Fruit fly (Drosophila melanogaster): ENCODE data around the gene CG11327.
A peak's percentile ranks its signal among the peaks of the same experiment; 100 is the strongest.

The CG11327 gene

dm6 chr2L:6698387-6698786 is 11.9 kb upstream of the CG11327 start (continued):
- TF ChIP-seq CG15336 (GFP tag; IDR thresholded peaks at IDR 0.05) (peak; percentile 83), topi (GFP tag; optimal IDR thresholded peaks at IDR 0.05) (peak; percentile 72), svp (GFP tag) (peak; percentile 81), CG32006 (GFP tag; optimal IDR thresholded peaks at IDR 0.05) (peak; percentile 71), fkh (GFP tag; optimal IDR thresholded peaks at IDR 0.05) (no peak), Smox (GFP tag; optimal IDR thresholded peaks at IDR 0.05) (peak; percentile 73), eg (GFP tag; IDR thresholded peaks at IDR 0.05) (peak; percentile 91), fd85E (GFP tag; optimal IDR thresholded peaks at IDR 0.05) (no peak), CG6808 (GFP tag; optimal IDR thresholded peaks at IDR 0.05) (peak; percentile 16), lz (GFP tag; optimal IDR thresholded peaks at IDR 0.05) (peak; percentile 74), pdm3 (GFP tag; optimal IDR thresholded peaks at IDR 0.05) (peak; percentile 77), Eip78C (GFP tag) (peak; percentile 94), Sox14 (GFP tag; optimal IDR thresholded peaks at IDR 0.05) (peak; percentile 73), CG1621 (tag; optimal IDR thresholded peaks at IDR 0.05) (peak; percentile 45), CG10631 (GFP tag; optimal IDR thresholded peaks at IDR 0.05) (peak; percentile 72), CG6854 (GFP tag; optimal IDR thresholded peaks at IDR 0.05) (peak; percentile 44), net (GFP tag; optimal IDR thresholded peaks at IDR 0.05) (peak; percentile 57), esn (GFP tag; optimal IDR thresholded peaks at IDR 0.05) (peak; percentile 79), CG6792 (GFP tag; optimal IDR thresholded peaks at IDR 0.05) (peak; percentile 51), CG6276 (GFP tag; optimal IDR thresholded peaks at IDR 0.05) (peak; percentile 77), cyc (GFP tag; optimal IDR thresholded peaks at IDR 0.05) (peak; percentile 74), Sox102F (GFP tag; optimal IDR thresholded peaks at IDR 0.05) (peak; percentile 63), CG8632 (GFP tag; optimal IDR thresholded peaks at IDR 0.05) (peak; percentile 35), CG10669 (GFP tag; optimal IDR thresholded peaks at IDR 0.05) (peak; percentile 58), Hr39 (GFP tag; optimal IDR thresholded peaks at IDR 0.05) (peak; percentile 77), Hr4 (GFP tag; optimal IDR thresholded peaks at IDR 0.05) (peak; percentile 85), Lpt (GFP tag; optimal IDR thresholded peaks at IDR 0.05) (peak; percentile 68), Blimp-1 (GFP tag; optimal IDR thresholded peaks at IDR 0.05) (peak; percentile 26), CG11902 (GFP tag; optimal IDR thresholded peaks at IDR 0.05) (peak; percentile 56), CG3032 (tag; optimal IDR thresholded peaks at IDR 0.05) (peak; percentile 49), Eip75B (GFP tag; optimal IDR thresholded peaks at IDR 0.05) (peak; percentile 68), Ets96B (tag; optimal IDR thresholded peaks at IDR 0.05) (peak; percentile 67), Gug (GFP tag; IDR thresholded peaks at IDR 0.05) (peak; percentile 75), dsx (GFP tag; optimal IDR thresholded peaks at IDR 0.05; ENCODE audit: poor library complexity, severe bottlenecking) (peak; percentile 45), CG11294 (GFP tag; IDR thresholded peaks at IDR 0.05) (peak; percentile 62), dac (GFP tag; optimal IDR thresholded peaks at IDR 0.05) (peak; percentile 34), CG34406 (GFP tag; optimal IDR thresholded peaks at IDR 0.05) (peak; percentile 69), acj6 (GFP tag; optimal IDR thresholded peaks at IDR 0.05) (peak; percentile 66), CG6163 (GFP tag; IDR thresholded peaks at IDR 0.05) (peak; percentile 88)

DNA sequence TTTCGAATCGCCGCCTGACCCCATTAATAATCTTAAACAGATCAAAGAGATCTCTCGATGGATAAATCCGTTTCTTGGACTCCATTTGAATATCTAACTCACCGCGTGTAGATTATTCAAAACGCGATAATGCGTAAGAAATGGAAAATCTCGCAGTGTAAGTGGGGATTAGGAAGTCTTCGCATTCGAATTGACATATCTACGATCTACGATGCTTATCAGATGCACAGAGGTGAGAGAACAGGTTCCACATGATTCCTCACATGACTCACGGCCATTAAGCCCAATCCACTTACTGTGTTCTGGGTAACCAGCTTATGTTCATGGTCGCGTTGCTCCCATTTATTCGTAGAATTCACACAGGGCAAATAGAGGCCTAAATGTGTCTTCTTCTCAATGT is 9.7 kb upstream of the CG11327 start:
- no peak for TF ChIP-seq pdm3 (GFP tag; optimal IDR thresholded peaks at IDR 0.05)

DNA sequence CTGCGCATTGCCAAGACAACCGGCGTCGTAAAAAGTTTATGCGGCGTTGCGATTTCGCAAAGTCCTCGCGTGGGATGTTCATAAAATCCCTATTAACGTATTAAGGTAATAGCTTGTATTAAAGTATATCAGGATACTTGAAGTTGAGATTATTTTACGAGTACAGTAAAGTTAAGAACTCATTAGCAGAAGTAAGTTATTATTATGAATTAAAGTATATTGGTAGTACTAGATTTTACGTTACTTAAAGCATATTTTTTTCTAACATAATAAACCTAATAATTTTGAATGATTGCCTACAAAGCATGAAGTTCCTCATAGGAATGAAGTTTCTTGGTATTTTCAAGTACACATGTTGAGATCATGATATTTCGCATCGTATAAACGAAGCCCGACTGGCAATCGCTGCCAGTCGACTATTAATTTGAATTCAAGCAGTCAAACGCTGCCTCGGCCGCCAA is 7.3 kb upstream of the CG11327 start:
- peak; percentile 74 to 75 for TF ChIP-seq ss (GFP tag; optimal IDR thresholded peaks at IDR 0.05)
- TF ChIP-seq CG31627 (GFP tag; optimal IDR thresholded peaks at IDR 0.05): peak; percentile 29
- TF ChIP-seq CG16779 (tag; optimal IDR thresholded peaks at IDR 0.05): no peak
- TF ChIP-seq Smox (GFP tag; optimal IDR thresholded peaks at IDR 0.05): peak; percentile 33
- TF ChIP-seq Gug (GFP tag; IDR thresholded peaks at IDR 0.05): peak; percentile 8; the same call in 1 of the 2 replicates
- TF ChIP-seq CG7368 (GFP tag; optimal IDR thresholded peaks at IDR 0.05): no peak
- TF ChIP-seq CG10669 (GFP tag; optimal IDR thresholded peaks at IDR 0.05): peak; percentile 62
- no peak for TF ChIP-seq fkh (GFP tag; optimal IDR thresholded peaks at IDR 0.05)
- peak; percentile 64 for TF ChIP-seq Lpt (GFP tag; optimal IDR thresholded peaks at IDR 0.05)
- peak; percentile 58 for TF ChIP-seq topi (GFP tag; optimal IDR thresholded peaks at IDR 0.05)
- TF ChIP-seq CG8319 (GFP tag; optimal IDR thresholded peaks at IDR 0.05): peak; percentile 2
- TF ChIP-seq CG6854 (GFP tag; optimal IDR thresholded peaks at IDR 0.05): peak; percentile 38
- no peak for TF ChIP-seq CG11902 (GFP tag; optimal IDR thresholded peaks at IDR 0.05)
- TF ChIP-seq Ets21C (GFP tag; optimal IDR thresholded peaks at IDR 0.05): peak; percentile 7
- no peak for TF ChIP-seq Hr38 (GFP tag; optimal IDR thresholded peaks at IDR 0.05)
- TF ChIP-seq acj6 (GFP tag; optimal IDR thresholded peaks at IDR 0.05): peak; percentile 51
- peak; percentile 68 for TF ChIP-seq CG3919 (GFP tag; optimal IDR thresholded peaks at IDR 0.05)
- TF ChIP-seq CG6792 (GFP tag; optimal IDR thresholded peaks at IDR 0.05): peak; percentile 33
- TF ChIP-seq vri (GFP tag; optimal IDR thresholded peaks at IDR 0.05): peak; percentile 20
- TF ChIP-seq Ets96B (tag; optimal IDR thresholded peaks at IDR 0.05): peak; percentile 69
- peak in 1 of 2 experiments; percentile 79 for TF ChIP-seq salr (GFP tag; optimal IDR thresholded peaks at IDR 0.05)
